Worm (Caenorhabditis elegans) whole organism, midembryonic: ENCODE data around the gene pdfr-1.

Experiments used
- cog-1 ChIP-seq: sonication (generic microtip); optimal IDR thresholded peaks from 2 replicates; lab custom pipeline; 2016; ENCODE audit warnings: missing genetic modification characterization, missing compliant biosample characterization
- flt-1 ChIP-seq: fragments of 200-800 bp; sonication (Bioruptor generic); IDR thresholded peaks from 2 replicates; pipeline ENCODE4 v1.3.6; 2022; ENCODE audit warnings: missing genetic modification characterization, missing compliant biosample characterization
- klf-2 ChIP-seq: fragments of 200-800 bp; sonication (Bioruptor generic); conservative IDR thresholded peaks from 2 replicates; pipeline ENCODE4 v1.3.6; 2022; ENCODE audit warnings: missing genetic modification reagents, missing genetic modification characterization, missing compliant biosample characterization
- med-1 ChIP-seq: sonication (generic microtip); optimal IDR thresholded peaks from 2 replicates; lab custom pipeline; 2017; ENCODE audit warnings: missing genetic modification characterization, mild to moderate bottlenecking, missing compliant biosample characterization, antibody characterized with exemption, missing genetic modification reagents; ENCODE audit not compliant: insufficient read depth
- tab-1 ChIP-seq: fragments of 200-800 bp; sonication (Bioruptor generic); IDR thresholded peaks from 2 replicates; pipeline ENCODE4 v1.3.6; 2022; ENCODE audit warnings: missing genetic modification characterization, missing compliant biosample characterization
- ztf-29 ChIP-seq: fragments of 200-800 bp; sonication (Bioruptor generic); IDR thresholded peaks from 2 replicates; pipeline ENCODE4 v1.3.6; 2022; ENCODE audit warnings: missing genetic modification reagents, missing genetic modification characterization, missing compliant biosample characterization

ce11 chrIII:6594069-6594468 lies 57.8 kb downstream of the pdfr-1 start:
- TF ChIP-seq tab-1 (GFP tag; lab: Robert Waterston, UW) = no peak
- TF ChIP-seq flt-1 (GFP tag; lab: Robert Waterston, UW) = no peak
- no peak for TF ChIP-seq klf-2 (GFP tag; lab: Robert Waterston, UW)
- TF ChIP-seq ztf-29 (GFP tag; lab: Robert Waterston, UW) = no peak
- no peak for TF ChIP-seq cog-1 (tag; lab: Kevin White, UChicago)
- TF ChIP-seq med-1 (GFP tag; lab: Kevin White, UChicago) = no peak
